Worm (Caenorhabditis elegans) whole organism, young adult: ENCODE results near the gene R05G6.5.

ENCODE experiments used
- B0019.2 ChIP-seq: fragments of 200-800 bp; sonication (Bioruptor generic); conservative IDR thresholded peaks from 2 replicates; pipeline ENCODE4 v1.3.6; 2022; ENCODE audit warnings: missing genetic modification reagents, missing genetic modification characterization, missing compliant biosample characterization
- B0035.1 ChIP-seq: sonication (generic microtip); optimal IDR thresholded peaks from 2 replicates; lab custom pipeline; 2016; ENCODE audit warnings: missing genetic modification characterization, mild to moderate bottlenecking, missing compliant biosample characterization, missing genotype, missing genetic modification reagents
- C17E4.6 ChIP-seq: fragments of 200-800 bp; sonication (Bioruptor generic); IDR thresholded peaks from 2 replicates; pipeline ENCODE4 v1.3.6; 2022; ENCODE audit warnings: missing genetic modification reagents, missing genetic modification characterization, missing compliant biosample characterization
- F49E8.2 ChIP-seq: sonication (generic microtip); optimal IDR thresholded peaks from 3 replicates; lab custom pipeline; 2017; ENCODE audit warnings: missing genetic modification characterization, mild to moderate bottlenecking, missing compliant biosample characterization, antibody characterized with exemption, moderate library complexity; ENCODE audit not compliant: insufficient read depth
- F52B5.7 ChIP-seq: sonication (generic microtip); optimal IDR thresholded peaks from 2 replicates; lab custom pipeline; 2016; ENCODE audit warnings: mild to moderate bottlenecking, missing genetic modification characterization, missing compliant biosample characterization
- F57C9.4 ChIP-seq: sonication (generic microtip); optimal IDR thresholded peaks from 2 replicates; lab custom pipeline; 2017; ENCODE audit warnings: mild to moderate bottlenecking, missing genetic modification characterization, missing compliant biosample characterization
- T26A5.8 ChIP-seq: sonication (generic microtip); optimal IDR thresholded peaks from 2 replicates; lab custom pipeline; 2016; ENCODE audit warnings: missing genetic modification characterization, missing compliant biosample characterization
- Y67H2A.10 ChIP-seq: fragments of 200-800 bp; sonication (Bioruptor generic); conservative IDR thresholded peaks from 2 replicates; pipeline ENCODE4 v1.3.6; 2022; ENCODE audit warnings: missing genetic modification reagents, missing genetic modification characterization, missing compliant biosample characterization
- aptf-3 ChIP-seq: fragments of 200-800 bp; sonication (Bioruptor generic); IDR thresholded peaks from 2 replicates; pipeline ENCODE4 v1.3.6; 2022; ENCODE audit warnings: missing genetic modification characterization, missing compliant biosample characterization
- atf-7 ChIP-seq: sonication (generic microtip); optimal IDR thresholded peaks from 2 replicates; lab custom pipeline; 2017; ENCODE audit warnings: mild to moderate bottlenecking, missing genetic modification characterization, missing compliant biosample characterization
- athp-1 ChIP-seq: sonication (generic microtip); optimal IDR thresholded peaks from 2 replicates; lab custom pipeline; 2017; ENCODE audit warnings: mild to moderate bottlenecking, missing genetic modification characterization, missing compliant biosample characterization
- attf-6 ChIP-seq: fragments of 200-800 bp; sonication (Bioruptor generic); IDR thresholded peaks from 2 replicates; pipeline ENCODE4 v1.3.6; 2022; ENCODE audit warnings: missing genetic modification reagents, missing genetic modification characterization, missing compliant biosample characterization
- cebp-2 ChIP-seq: fragments of 200-800 bp; sonication (Bioruptor generic); IDR thresholded peaks from 2 replicates; pipeline ENCODE4 v1.3.6; 2022; ENCODE audit warnings: missing genetic modification characterization, missing compliant biosample characterization
- ceh-100 ChIP-seq: fragments of 200-800 bp; sonication (Bioruptor generic); IDR thresholded peaks from 2 replicates; pipeline ENCODE4 v1.3.6; 2022; ENCODE audit warnings: missing genetic modification reagents, missing genetic modification characterization, missing compliant biosample characterization
- ceh-27 ChIP-seq: fragments of 200-800 bp; sonication (Bioruptor generic); optimal IDR thresholded peaks from 2 replicates; lab custom pipeline; 2018; ENCODE audit warnings: mild to moderate bottlenecking, missing genetic modification characterization, moderate library complexity, missing compliant biosample characterization
- ceh-40 ChIP-seq: fragments of 200-800 bp; sonication (Bioruptor generic); IDR thresholded peaks from 2 replicates; pipeline ENCODE4 v1.3.6; 2022; ENCODE audit warnings: missing genetic modification characterization, missing compliant biosample characterization
- ceh-79 ChIP-seq: sonication (generic microtip); optimal IDR thresholded peaks from 2 replicates; lab custom pipeline; 2017; ENCODE audit warnings: mild to moderate bottlenecking, missing genetic modification characterization, missing compliant biosample characterization
- chd-7 ChIP-seq: sonication (generic microtip); optimal IDR thresholded peaks from 2 replicates; lab custom pipeline; 2016; ENCODE audit warnings: mild to moderate bottlenecking, missing genetic modification characterization, moderate library complexity, missing compliant biosample characterization
- die-1 ChIP-seq: sonication (generic microtip); optimal IDR thresholded peaks from 2 replicates; lab custom pipeline; 2016; ENCODE audit warnings: missing genotype, mild to moderate bottlenecking, missing genetic modification characterization, missing compliant biosample characterization
- dox-1 ChIP-seq: fragments of 200-800 bp; sonication (Bioruptor generic); IDR thresholded peaks from 2 replicates; pipeline ENCODE4 v1.3.6; 2022; ENCODE audit warnings: missing genetic modification reagents, missing genetic modification characterization, missing compliant biosample characterization
- dpl-1 ChIP-seq: fragments of 150-350 bp; optimal IDR thresholded peaks from 2 replicates; lab custom pipeline; 2014; ENCODE audit warnings: missing biosample characterization, missing genetic modification reagents, missing genetic modification characterization
- egrh-3 ChIP-seq: fragments of 200-800 bp; sonication (Bioruptor generic); IDR thresholded peaks from 2 replicates; pipeline ENCODE4 v1.3.6; 2022; ENCODE audit warnings: missing genetic modification reagents, missing genetic modification characterization, missing compliant biosample characterization
- fkh-3 ChIP-seq: sonication (generic microtip); optimal IDR thresholded peaks from 2 replicates; lab custom pipeline; 2016; ENCODE audit warnings: mild to moderate bottlenecking, missing genetic modification characterization, missing compliant biosample characterization
- gei-17 ChIP-seq: fragments of 200-800 bp; sonication (Bioruptor generic); optimal IDR thresholded peaks from 2 replicates; lab custom pipeline; 2018; ENCODE audit warnings: mild to moderate bottlenecking, missing genetic modification characterization, missing compliant biosample characterization
- hlh-12 ChIP-seq: sonication (generic microtip); optimal IDR thresholded peaks from 2 replicates; lab custom pipeline; 2016; ENCODE audit warnings: missing genetic modification characterization, missing compliant biosample characterization
- hlh-26 ChIP-seq: fragments of 200-800 bp; sonication (Bioruptor generic); conservative IDR thresholded peaks from 2 replicates; pipeline ENCODE4 v1.3.6; 2022; ENCODE audit warnings: missing genetic modification reagents, missing genetic modification characterization, missing compliant biosample characterization
- hrde-1 ChIP-seq: sonication (generic microtip); optimal IDR thresholded peaks from 2 replicates; lab custom pipeline; 2016; ENCODE audit warnings: missing genetic modification characterization, mild to moderate bottlenecking, missing compliant biosample characterization, moderate library complexity, missing genotype, missing genetic modification reagents, borderline replicate concordance
- hsf-1 ChIP-seq: fragments of 200-800 bp; sonication (Bioruptor generic); IDR thresholded peaks from 2 replicates; pipeline ENCODE4 v1.3.6; 2022; ENCODE audit warnings: missing genetic modification reagents, missing genetic modification characterization, missing compliant biosample characterization
- lag-1 ChIP-seq: fragments of 200-800 bp; sonication (Bioruptor generic); IDR thresholded peaks from 2 replicates; pipeline ENCODE4 v1.3.6; 2022; ENCODE audit warnings: missing genetic modification reagents, missing genetic modification characterization, missing compliant biosample characterization
- lsy-27 ChIP-seq: sonication (generic microtip); optimal IDR thresholded peaks from 2 replicates; lab custom pipeline; 2017; ENCODE audit warnings: missing genetic modification characterization, mild to moderate bottlenecking, missing compliant biosample characterization, antibody characterized with exemption, missing genotype, borderline replicate concordance; ENCODE audit not compliant: insufficient read depth
- madf-3 ChIP-seq: fragments of 200-800 bp; sonication (Bioruptor generic); IDR thresholded peaks from 2 replicates; pipeline ENCODE4 v1.3.6; 2022; ENCODE audit warnings: missing genetic modification reagents, missing genetic modification characterization, missing compliant biosample characterization
- mel-28 ChIP-seq: sonication (generic microtip); optimal IDR thresholded peaks from 2 replicates; lab custom pipeline; 2016; ENCODE audit warnings: borderline replicate concordance, mild to moderate bottlenecking, missing genetic modification characterization, missing compliant biosample characterization
- mxl-1 ChIP-seq: sonication (generic microtip); optimal IDR thresholded peaks from 2 replicates; lab custom pipeline; 2016; ENCODE audit warnings: missing genetic modification characterization, missing compliant biosample characterization
- nhr-27 ChIP-seq: fragments of 200-800 bp; sonication (Bioruptor generic); optimal IDR thresholded peaks from 2 replicates; lab custom pipeline; 2018; ENCODE audit warnings: mild to moderate bottlenecking, missing genetic modification characterization, moderate library complexity, missing compliant biosample characterization
- nhr-90 ChIP-seq: sonication (generic microtip); optimal IDR thresholded peaks from 2 replicates; lab custom pipeline; 2016; ENCODE audit warnings: missing genotype, mild to moderate bottlenecking, missing genetic modification characterization, missing compliant biosample characterization
- pbrm-1 ChIP-seq: fragments of 200-800 bp; sonication (Bioruptor generic); IDR thresholded peaks from 2 replicates; pipeline ENCODE4 v1.3.6; 2022; ENCODE audit warnings: missing genetic modification reagents, missing genetic modification characterization, missing compliant biosample characterization
- rec-8 ChIP-seq, 2 experiments: sonication (generic microtip); optimal IDR thresholded peaks; 2 replicates each; lab custom pipeline; 2016; ENCODE audit warnings: mild to moderate bottlenecking in 2 of 2, missing genetic modification characterization in 2 of 2, missing genetic modification reagents in 2 of 2, missing genotype in 2 of 2, missing biosample characterization in 1 of 2, missing compliant biosample characterization in 1 of 2, moderate library complexity in 1 of 2
- sdz-38 ChIP-seq: sonication (generic microtip); optimal IDR thresholded peaks from 2 replicates; lab custom pipeline; 2016; ENCODE audit warnings: missing genotype, missing genetic modification characterization, missing compliant biosample characterization
- snpc-1.1 ChIP-seq: sonication (generic microtip); optimal IDR thresholded peaks from 2 replicates; lab custom pipeline; 2017; ENCODE audit warnings: missing genetic modification characterization, mild to moderate bottlenecking, missing compliant biosample characterization, antibody characterized with exemption, moderate library complexity, missing genotype, missing genetic modification reagents; ENCODE audit not compliant: insufficient read depth
- snpc-1.3 ChIP-seq: sonication (generic microtip); optimal IDR thresholded peaks from 2 replicates; lab custom pipeline; 2017; ENCODE audit warnings: missing genetic modification characterization, mild to moderate bottlenecking, missing compliant biosample characterization, antibody characterized with exemption, moderate library complexity, missing genotype, missing genetic modification reagents; ENCODE audit not compliant: insufficient read depth
- snpc-4 ChIP-seq, 5 experiments: fragments of 150-350 bp in 1 of 5; sonication (generic microtip) in 4 of 5; optimal IDR thresholded peaks; 2 replicates each; lab custom pipeline; 2014 to 2018; ENCODE audit warnings: missing genetic modification characterization in 5 of 5, missing biosample characterization in 3 of 5, antibody characterized with exemption in 2 of 5, mild to moderate bottlenecking in 2 of 5, missing compliant biosample characterization in 2 of 5, missing genotype in 2 of 5, moderate library complexity in 2 of 5, missing genetic modification reagents in 1 of 5
- unc-130 ChIP-seq: sonication (generic microtip); optimal IDR thresholded peaks from 2 replicates; lab custom pipeline; 2016; ENCODE audit warnings: missing genetic modification reagents, missing genetic modification characterization, missing compliant biosample characterization
- xnd-1 ChIP-seq: sonication (generic microtip); optimal IDR thresholded peaks from 2 replicates; lab custom pipeline; 2016; ENCODE audit warnings: missing genotype, missing genetic modification reagents, missing genetic modification characterization, missing compliant biosample characterization
- zim-3 ChIP-seq: sonication (generic microtip); optimal IDR thresholded peaks from 2 replicates; lab custom pipeline; 2017; ENCODE audit warnings: mild to moderate bottlenecking, missing genetic modification characterization, moderate library complexity, missing compliant biosample characterization
- ztf-18 ChIP-seq: sonication (generic microtip); optimal IDR thresholded peaks from 2 replicates; lab custom pipeline; 2016; ENCODE audit warnings: missing genotype, mild to moderate bottlenecking, missing genetic modification characterization, missing compliant biosample characterization
- ztf-25 ChIP-seq: fragments of 200-800 bp; sonication (Bioruptor generic); IDR thresholded peaks from 2 replicates; pipeline ENCODE4 v1.3.6; 2022; ENCODE audit warnings: missing genetic modification reagents, missing genetic modification characterization, missing compliant biosample characterization
- ztf-28 ChIP-seq: fragments of 200-800 bp; sonication (Bioruptor generic); IDR thresholded peaks from 2 replicates; pipeline ENCODE4 v1.3.6; 2022; ENCODE audit warnings: missing genetic modification reagents, missing genetic modification characterization, missing compliant biosample characterization
- ztf-6 ChIP-seq: fragments of 200-800 bp; sonication (Bioruptor generic); IDR thresholded peaks from 2 replicates; pipeline ENCODE4 v1.3.6; 2022; ENCODE audit warnings: missing genetic modification reagents, missing genetic modification characterization, missing compliant biosample characterization

Gene R05G6.5

DNA sequence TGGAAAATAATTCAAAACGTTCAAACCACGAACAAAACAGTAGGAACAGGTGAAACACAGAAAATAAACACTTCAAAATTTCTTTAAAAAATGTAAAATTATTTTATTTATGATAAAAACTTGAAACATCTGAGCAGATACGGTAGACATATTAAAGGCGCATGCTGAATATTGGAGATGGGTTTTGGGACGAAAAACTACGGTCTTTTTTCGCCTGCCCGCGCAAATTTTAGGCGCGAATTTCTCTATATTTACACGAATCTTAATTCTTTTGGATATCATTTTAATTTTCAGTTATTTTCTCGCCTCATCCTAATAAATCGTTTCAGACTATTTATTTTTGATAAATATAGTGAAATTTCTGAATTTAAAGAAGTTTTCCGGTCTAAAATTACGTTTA is 30.5 kb upstream of the R05G6.5 start:
- TF ChIP-seq xnd-1 (tag; lab: Kevin White, UChicago) (peak; percentile 95), nhr-27 (tag; lab: Kevin White, UChicago) (no peak), F49E8.2 (tag; lab: Kevin White, UChicago) (peak; percentile 84), unc-130 (peak; percentile 79), atf-7 (tag; lab: Kevin White, UChicago) (no peak), ceh-40 (no peak), dpl-1 (peak; percentile 98), nhr-90 (tag; lab: Kevin White, UChicago) (no peak), hsf-1 (GFP tag; lab: Robert Waterston, UW) (peak; percentile 73; the same call in 1 of the 2 replicates), rec-8 (tag; optimal IDR thresholded peaks at IDR 0.05; lab: Kevin White, UChicago) (no peak), B0035.1 (tag; lab: Kevin White, UChicago) (no peak), ceh-100 (no peak), Y67H2A.10 (peak; percentile 56; the same call in 1 of the 2 replicates), pbrm-1 (peak; percentile 90), snpc-4 (GFP tag; optimal IDR thresholded peaks at IDR 0.05; lab: Kevin White, UChicago) (peak; percentile 77), snpc-4 (tag; optimal IDR thresholded peaks at IDR 0.05; lab: Kevin White, UChicago) (peak in 3 of 4 experiments; percentile 40 to 61 (median 41)), attf-6 (GFP tag; lab: Robert Waterston, UW) (no peak), athp-1 (tag; lab: Kevin White, UChicago) (peak; percentile 37), egrh-3 (GFP tag; lab: Robert Waterston, UW) (no peak), ztf-25 (GFP tag; lab: Robert Waterston, UW) (no peak), sdz-38 (tag; lab: Kevin White, UChicago) (no peak), hlh-12 (tag; lab: Kevin White, UChicago) (no peak), chd-7 (tag; lab: Kevin White, UChicago) (no peak), F52B5.7 (tag; lab: Kevin White, UChicago) (no peak), ztf-28 (GFP tag; lab: Robert Waterston, UW) (peak; percentile 67; the same call in 1 of the 2 replicates), mel-28 (tag; lab: Kevin White, UChicago) (no peak), lsy-27 (no peak), dox-1 (GFP tag; lab: Robert Waterston, UW) (peak; percentile 88), hlh-26 (GFP tag; lab: Robert Waterston, UW) (no peak), ztf-6 (GFP tag; lab: Robert Waterston, UW) (no peak), lag-1 (GFP tag; lab: Robert Waterston, UW) (no peak), ceh-27 (GFP tag; lab: Kevin White, UChicago) (no peak), ztf-18 (no peak), hrde-1 (tag; lab: Kevin White, UChicago) (peak; percentile 69), aptf-3 (GFP tag; lab: Robert Waterston, UW) (no peak), F57C9.4 (no peak), cebp-2 (GFP tag; lab: Robert Waterston, UW) (no peak), C17E4.6 (GFP tag; lab: Robert Waterston, UW) (peak; percentile 59; the same call in 1 of the 2 replicates), die-1 (tag; lab: Kevin White, UChicago) (no peak), snpc-1.3 (peak; percentile 50), B0019.2 (peak; percentile 88), mxl-1 (tag; lab: Kevin White, UChicago) (no peak), snpc-1.1 (peak; percentile 72), T26A5.8 (tag; lab: Kevin White, UChicago) (no peak), gei-17 (GFP tag; lab: Kevin White, UChicago) (no peak), fkh-3 (tag; lab: Kevin White, UChicago) (no peak), madf-3 (GFP tag; lab: Robert Waterston, UW) (peak; percentile 89), ceh-79 (tag; lab: Kevin White, UChicago) (no peak), zim-3 (tag; lab: Kevin White, UChicago) (no peak)
